Comparison of ENCODE assay signal across 5 fruit fly cellular contexts in the genomic region with DNA sequence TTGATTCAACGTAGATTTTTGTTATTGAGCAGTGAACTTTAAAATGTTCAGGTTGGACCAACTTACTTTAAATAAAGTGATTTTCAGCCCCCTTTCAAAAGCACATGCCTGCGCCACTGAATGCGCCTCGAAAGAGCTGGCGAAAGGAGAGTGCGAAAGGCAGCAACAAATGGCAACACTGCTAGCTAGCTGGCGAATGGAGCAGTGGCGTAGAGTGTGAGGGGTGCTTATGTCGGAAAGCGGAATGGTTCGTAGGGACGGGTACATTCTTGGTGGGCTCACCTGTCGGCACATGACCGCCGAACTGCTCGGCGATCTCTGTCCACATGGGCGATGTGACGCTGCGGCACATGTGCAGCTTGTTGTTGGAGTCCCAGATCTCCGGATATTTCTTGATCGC.
TF ChIP-seq lines count a peak whose summit lies in the region.

No protein-coding gene starts in this region.

TF ChIP-seq in whole organism, adult, 20 proteins besides CTCF, POLR2A, EP300 and RAD21 (continued from another document):
- TF ChIP-seq CG12768 (GFP tag; optimal IDR thresholded peaks at IDR 0.05; lab: Kevin White, UChicago) (peak; percentile 66), tj (GFP tag; optimal IDR thresholded peaks at IDR 0.05; lab: Kevin White, UChicago) (no peak), CG33017 (tag; optimal IDR thresholded peaks at IDR 0.05; lab: Kevin White, UChicago) (peak; percentile 54)

TF ChIP-seq in whole organism, embryonic, 481 proteins besides CTCF, POLR2A, EP300 and RAD21 (continued from another document and continues in another):
- TF ChIP-seq hb (GFP tag; IDR thresholded peaks at IDR 0.05; lab: Robert Waterston, UW; ENCODE audit: partially characterized antibody) = no peak
- peak; percentile 31 for TF ChIP-seq CG11504 (tag; optimal IDR thresholded peaks at IDR 0.05; lab: Kevin White, UChicago)
- no peak for TF ChIP-seq abd-A (tag; optimal IDR thresholded peaks at IDR 0.05; lab: Kevin White, UChicago)
- no peak for TF ChIP-seq pfk (GFP tag; optimal IDR thresholded peaks at IDR 0.05; lab: Kevin White, UChicago)
- no peak for TF ChIP-seq CG31224 (GFP tag; IDR thresholded peaks at IDR 0.05; lab: Robert Waterston, UW)
- TF ChIP-seq pb (GFP tag; optimal IDR thresholded peaks at IDR 0.05; lab: Kevin White, UChicago) = no peak
- TF ChIP-seq ac (GFP tag; optimal IDR thresholded peaks at IDR 0.05; lab: Kevin White, UChicago) = no peak
- no peak for TF ChIP-seq CG4360 (GFP tag; IDR thresholded peaks at IDR 0.05; lab: Robert Waterston, UW)
- TF ChIP-seq Ssrp (tag; optimal IDR thresholded peaks at IDR 0.05; lab: Kevin White, UChicago) = no peak
- TF ChIP-seq CG7786 (GFP tag; optimal IDR thresholded peaks at IDR 0.05; lab: Kevin White, UChicago) = no peak
- TF ChIP-seq da (GFP tag; optimal IDR thresholded peaks at IDR 0.05; lab: Kevin White, UChicago) = no peak
- TF ChIP-seq hkb (optimal IDR thresholded peaks at IDR 0.05; lab: Kevin White, UChicago) = no peak
- 0 out of 2 replicates have a peak, but pooled peaks have one; percentile 37 for TF ChIP-seq hkb (GFP tag; IDR thresholded peaks at IDR 0.05; lab: Robert Waterston, UW)
- TF ChIP-seq en (GFP tag; optimal IDR thresholded peaks at IDR 0.05; lab: Kevin White, UChicago) = no peak
- TF ChIP-seq CG3847 (GFP tag; IDR thresholded peaks at IDR 0.05; lab: Robert Waterston, UW) = peak; percentile 18; the same call in 1 of the 2 replicates
- no peak for TF ChIP-seq onecut (GFP tag; IDR thresholded peaks at IDR 0.05; lab: Robert Waterston, UW)
- TF ChIP-seq CG14860 (GFP tag; IDR thresholded peaks at IDR 0.05; lab: Robert Waterston, UW; ENCODE audit: partially characterized antibody) = no peak
- 0 out of 3 replicates have a peak, but pooled peaks have one; percentile 31 for TF ChIP-seq CG17361 (GFP tag; IDR thresholded peaks at IDR 0.05; lab: Robert Waterston, UW)
- no peak for TF ChIP-seq CG1647 (GFP tag; optimal IDR thresholded peaks at IDR 0.05; lab: Kevin White, UChicago)
- 0 out of 2 replicates have a peak, but pooled peaks have one; percentile 11 for TF ChIP-seq CG6689 (GFP tag; IDR thresholded peaks at IDR 0.05; lab: Robert Waterston, UW)
- TF ChIP-seq sob (GFP tag; IDR thresholded peaks at IDR 0.05; lab: Robert Waterston, UW) = 0 out of 2 replicates have a peak, but pooled peaks have one; percentile 7
- TF ChIP-seq Antp (GFP tag; optimal IDR thresholded peaks at IDR 0.05; lab: Kevin White, UChicago) = peak; percentile 21
- TF ChIP-seq slp2 (GFP tag; optimal IDR thresholded peaks at IDR 0.05; lab: Kevin White, UChicago) = peak; percentile 10
- peak; percentile 31 for TF ChIP-seq Dip3 (GFP tag; optimal IDR thresholded peaks at IDR 0.05; lab: Kevin White, UChicago)
- TF ChIP-seq Dref (GFP tag; IDR thresholded peaks at IDR 0.05; lab: Robert Waterston, UW) = no peak
- TF ChIP-seq CkIIα-i1 (GFP tag; IDR thresholded peaks at IDR 0.05; lab: Robert Waterston, UW) = no peak
- no peak for TF ChIP-seq CG16815 (GFP tag; optimal IDR thresholded peaks at IDR 0.05; lab: Kevin White, UChicago)
- TF ChIP-seq zfh1 (GFP tag; IDR thresholded peaks at IDR 0.05; lab: Robert Waterston, UW) = peak; percentile 21; the same call in 1 of the 3 replicates
- peak; percentile 18 for TF ChIP-seq CHES-1-like (GFP tag; optimal IDR thresholded peaks at IDR 0.05; lab: Kevin White, UChicago)
- no peak for TF ChIP-seq Xrp1 (GFP tag; IDR thresholded peaks at IDR 0.05; lab: Robert Waterston, UW)

TF ChIP-seq in whole organism, prepupa, 60 proteins besides CTCF, POLR2A, EP300 and RAD21 (continued from another document and continues in another):
- TF ChIP-seq CG7368 (GFP tag; optimal IDR thresholded peaks at IDR 0.05; lab: Kevin White, UChicago) (peak; percentile 89), fkh (GFP tag; optimal IDR thresholded peaks at IDR 0.05; lab: Kevin White, UChicago) (no peak), pdm3 (GFP tag; optimal IDR thresholded peaks at IDR 0.05; lab: Kevin White, UChicago) (peak; percentile 91), CG31627 (GFP tag; optimal IDR thresholded peaks at IDR 0.05; lab: Kevin White, UChicago) (peak; percentile 85), CG6808 (GFP tag; optimal IDR thresholded peaks at IDR 0.05; lab: Kevin White, UChicago) (peak; percentile 86), esn (GFP tag; optimal IDR thresholded peaks at IDR 0.05; lab: Kevin White, UChicago) (peak; percentile 83), CG10631 (GFP tag; optimal IDR thresholded peaks at IDR 0.05; lab: Kevin White, UChicago) (peak; percentile 84), Ets21C (GFP tag; optimal IDR thresholded peaks at IDR 0.05; lab: Kevin White, UChicago) (peak; percentile 68), fd85E (GFP tag; optimal IDR thresholded peaks at IDR 0.05; lab: Kevin White, UChicago) (peak; percentile 22), vri (GFP tag; optimal IDR thresholded peaks at IDR 0.05; lab: Kevin White, UChicago) (peak; percentile 65), OdsH (GFP tag; optimal IDR thresholded peaks at IDR 0.05; lab: Kevin White, UChicago) (peak; percentile 88), CG16779 (tag; optimal IDR thresholded peaks at IDR 0.05; lab: Kevin White, UChicago) (peak; percentile 71), Hr39 (GFP tag; optimal IDR thresholded peaks at IDR 0.05; lab: Kevin White, UChicago) (peak; percentile 85), Sox14 (GFP tag; optimal IDR thresholded peaks at IDR 0.05; lab: Kevin White, UChicago) (peak; percentile 88), topi (GFP tag; optimal IDR thresholded peaks at IDR 0.05; lab: Kevin White, UChicago) (peak; percentile 83), Blimp-1 (GFP tag; optimal IDR thresholded peaks at IDR 0.05; lab: Kevin White, UChicago) (peak; percentile 47), CG10669 (GFP tag; optimal IDR thresholded peaks at IDR 0.05; lab: Kevin White, UChicago) (peak; percentile 89), Sox102F (GFP tag; optimal IDR thresholded peaks at IDR 0.05; lab: Kevin White, UChicago) (peak; percentile 80), CG11762 (GFP tag; optimal IDR thresholded peaks at IDR 0.05; lab: Kevin White, UChicago; ENCODE audit: insufficient read depth) (peak; percentile 66), Eip75B (GFP tag; optimal IDR thresholded peaks at IDR 0.05; lab: Kevin White, UChicago) (peak; percentile 82), acj6 (GFP tag; optimal IDR thresholded peaks at IDR 0.05; lab: Kevin White, UChicago) (peak; percentile 84), CG6792 (GFP tag; optimal IDR thresholded peaks at IDR 0.05; lab: Kevin White, UChicago) (peak; percentile 83), CG32006 (GFP tag; optimal IDR thresholded peaks at IDR 0.05; lab: Kevin White, UChicago) (peak; percentile 93), net (GFP tag; optimal IDR thresholded peaks at IDR 0.05; lab: Kevin White, UChicago) (peak; percentile 89), CG6163 (GFP tag; IDR thresholded peaks at IDR 0.05; lab: Robert Waterston, UW) (peak; percentile 97), Ets96B (tag; optimal IDR thresholded peaks at IDR 0.05; lab: Kevin White, UChicago) (peak; percentile 81), CG15336 (GFP tag; IDR thresholded peaks at IDR 0.05; lab: Robert Waterston, UW) (peak; percentile 87), ss (GFP tag; optimal IDR thresholded peaks at IDR 0.05; lab: Kevin White, UChicago) (peak; percentile 55 to 74), CG3032 (tag; optimal IDR thresholded peaks at IDR 0.05; lab: Kevin White, UChicago) (peak; percentile 85), Sox15 (GFP tag; optimal IDR thresholded peaks at IDR 0.05; lab: Kevin White, UChicago) (peak; percentile 83), cyc (GFP tag; optimal IDR thresholded peaks at IDR 0.05; lab: Kevin White, UChicago) (peak; percentile 86)

TF ChIP-seq in whole organism, pupa, 21 proteins besides CTCF, POLR2A, EP300 and RAD21 (continued from another document):
- TF ChIP-seq Ets98B (GFP tag; IDR thresholded peaks at IDR 0.05; lab: Robert Waterston, UW) (peak; percentile 95), CG4496 (GFP tag; IDR thresholded peaks at IDR 0.05; lab: Robert Waterston, UW) (peak; percentile 94)

TF ChIP-seq in whole organism, wandering third instar larva, 38 proteins besides CTCF, POLR2A, EP300 and RAD21 (continued from another document):
- TF ChIP-seq CrebA (GFP tag; optimal IDR thresholded peaks at IDR 0.05; lab: Kevin White, UChicago; ENCODE audit: borderline replicate concordance) (no peak), foxo (GFP tag; optimal IDR thresholded peaks at IDR 0.05; lab: Kevin White, UChicago) (peak; percentile 1 to 84), jim (GFP tag; optimal IDR thresholded peaks at IDR 0.05; lab: Kevin White, UChicago) (no peak), OdsH (GFP tag; optimal IDR thresholded peaks at IDR 0.05; lab: Kevin White, UChicago) (peak; percentile 68), ey (GFP tag; optimal IDR thresholded peaks at IDR 0.05; lab: Kevin White, UChicago) (peak; percentile 79), Sp1 (GFP tag; optimal IDR thresholded peaks at IDR 0.05; lab: Kevin White, UChicago) (peak; percentile 69), Myc (optimal IDR thresholded peaks at IDR 0.05; lab: Kevin White, UChicago) (no peak)
